Worm (Caenorhabditis elegans) whole organism, L1 larva: ENCODE data around the gene str-248.

Experiments
- ces-1 ChIP-seq: fragments of 150-350 bp; optimal IDR thresholded peaks from 2 replicates; lab custom pipeline; 2014; ENCODE audit warnings: missing biosample characterization, missing genetic modification reagents, missing genetic modification characterization
- dpl-1 ChIP-seq, 3 experiments: fragments of 150-350 bp in 2 of 3; sonication (generic microtip) in 1 of 3; optimal IDR thresholded peaks; 2 replicates each; lab custom pipeline; 2014 to 2017; ENCODE audit warnings: missing biosample characterization in 3 of 3, missing genetic modification characterization in 3 of 3, missing genetic modification reagents in 3 of 3
- efl-1 ChIP-seq, 4 experiments: fragments of 150-350 bp; optimal IDR thresholded peaks in 3 of 4; peaks in 1 of 4; 1 replicate in 1 of 4; 2 replicates in 3 of 4; lab custom pipeline; 2014; ENCODE audit warnings: missing biosample characterization in 2 of 4, missing genetic modification characterization in 2 of 4, missing genetic modification reagents in 2 of 4
- lin-35 ChIP-seq, 2 experiments: fragments of 150-350 bp; optimal IDR thresholded peaks; 2 replicates each; lab custom pipeline; 2014; ENCODE audit warnings: missing biosample characterization in 2 of 2, missing genetic modification characterization in 2 of 2, missing genetic modification reagents in 2 of 2
- lsy-2 ChIP-seq, 2 experiments: fragments of 150-350 bp; optimal IDR thresholded peaks; 2 replicates each; lab custom pipeline; 2014; ENCODE audit warnings: missing biosample characterization in 2 of 2, missing genetic modification characterization in 2 of 2
- nhr-71 ChIP-seq: sonication (generic microtip); optimal IDR thresholded peaks from 2 replicates; lab custom pipeline; 2016; ENCODE audit warnings: mild to moderate bottlenecking, missing genetic modification characterization, moderate library complexity, missing compliant biosample characterization
- sptf-1 ChIP-seq: fragments of 150-350 bp; optimal IDR thresholded peaks from 2 replicates; lab custom pipeline; 2014; ENCODE audit warnings: missing biosample characterization, missing genetic modification characterization
- ztf-11 ChIP-seq, 2 experiments: sonication (generic microtip); optimal IDR thresholded peaks; 2 replicates each; lab custom pipeline; 2016 to 2017; ENCODE audit warnings: missing genetic modification characterization in 2 of 2, missing biosample characterization in 1 of 2, missing compliant biosample characterization in 1 of 2

DNA sequence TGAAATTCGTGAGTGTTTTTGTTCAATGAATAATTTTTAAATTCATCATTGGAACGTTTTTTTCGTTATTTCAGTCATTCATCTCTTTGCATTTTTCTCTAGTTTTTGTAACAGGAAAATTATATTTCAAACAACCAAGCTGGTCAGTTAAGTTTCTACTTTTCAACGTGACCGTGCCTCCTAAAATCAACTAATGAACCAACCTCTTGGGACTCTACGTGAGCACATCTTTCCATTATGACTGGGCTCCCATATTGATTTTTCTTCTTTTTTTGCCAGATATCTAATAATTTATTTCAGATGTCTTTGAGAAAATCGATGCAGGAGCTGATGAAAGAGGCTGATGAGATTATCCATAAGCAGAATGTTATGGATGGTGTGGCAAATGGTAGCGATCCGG lies 3.9 kb downstream of the str-248 start, which contains the start of gene C55A1.11:
- TF ChIP-seq ztf-11 (tag; optimal IDR thresholded peaks at IDR 0.05; lab: Kevin White, UChicago) (no peak), lin-35 (GFP tag; optimal IDR thresholded peaks at IDR 0.05; lab: Kevin White, UChicago) (no peak), lsy-2 (tag; optimal IDR thresholded peaks at IDR 0.05; lab: Kevin White, UChicago) (no peak), nhr-71 (tag; lab: Kevin White, UChicago) (no peak), ces-1 (GFP tag; lab: Kevin White, UChicago) (no peak), dpl-1 (GFP tag; optimal IDR thresholded peaks at IDR 0.05; lab: Kevin White, UChicago) (no peak), efl-1 (optimal IDR thresholded peaks at IDR 0.05; lab: Kevin White, UChicago) (no peak), efl-1 (GFP tag; optimal IDR thresholded peaks at IDR 0.05 in 1 of 2; lab: Kevin White, UChicago) (peak in 1 of 2 experiments; percentile 32), sptf-1 (tag; lab: Kevin White, UChicago) (no peak)
